Worm (Caenorhabditis elegans) whole organism, L3 larva: ENCODE data around the gene C12D5.9.

Source experiments
- R02D3.7 ChIP-seq: fragments of 150-350 bp; optimal IDR thresholded peaks from 2 replicates; lab custom pipeline; 2014; ENCODE audit warnings: missing biosample characterization, missing genetic modification characterization
- nhr-12 ChIP-seq: fragments of 150-350 bp; optimal IDR thresholded peaks from 2 replicates; lab custom pipeline; 2014; ENCODE audit warnings: missing biosample characterization, missing genetic modification characterization
- sea-2 ChIP-seq: fragments of 150-350 bp; sonication (generic microtip); optimal IDR thresholded peaks from 4 replicates; lab custom pipeline; 2014; ENCODE audit warnings: missing biosample characterization, missing genetic modification reagents, missing genetic modification characterization
- zag-1 ChIP-seq: fragments of 150-350 bp; optimal IDR thresholded peaks from 2 replicates; lab custom pipeline; 2014; ENCODE audit warnings: missing biosample characterization, missing genetic modification characterization
- ztf-4 ChIP-seq: fragments of 150-350 bp; optimal IDR thresholded peaks from 2 replicates; lab custom pipeline; 2014; ENCODE audit warnings: missing biosample characterization, missing genetic modification characterization

ce11 chrV:7653567-7653966 is 36.2 kb downstream of the C12D5.9 start, which contains the start of gene srh-200:
- TF ChIP-seq zag-1 (tag; lab: Kevin White, UChicago) (no peak), R02D3.7 (tag; lab: Kevin White, UChicago) (no peak), sea-2 (no peak), nhr-12 (no peak), ztf-4 (tag; lab: Kevin White, UChicago) (no peak)
